Fruit fly (Drosophila melanogaster) whole organism, embryonic: ENCODE results near the gene Ero1L.

Source experiments
- Abd-B ChIP-seq: fragments of 200-800 bp; sonication (Bioruptor generic); optimal IDR thresholded peaks from 2 replicates; lab custom pipeline; 2018; ENCODE audit warnings: missing biosample characterization, mild to moderate bottlenecking, missing genetic modification characterization, moderate library complexity
- Asciz ChIP-seq: fragments of 200-800 bp; sonication (Bioruptor generic); optimal IDR thresholded peaks from 2 replicates; lab custom pipeline; 2017; ENCODE audit warnings: missing biosample characterization, mild to moderate bottlenecking, missing genetic modification characterization, missing genetic modification reagents
- CG10267 ChIP-seq: fragments of 200-800 bp; sonication (Bioruptor generic); optimal IDR thresholded peaks from 2 replicates; lab custom pipeline; 2018; ENCODE audit warnings: missing biosample characterization, mild to moderate bottlenecking, missing genetic modification characterization, moderate library complexity
- CG10366 ChIP-seq: fragments of 200-800 bp; sonication (Bioruptor generic); IDR thresholded peaks from 2 replicates; pipeline ENCODE4 v1.3.6; 2022; ENCODE audit warnings: missing biosample characterization, missing genetic modification characterization
- CG10959 ChIP-seq: fragments of 200-800 bp; sonication (Bioruptor generic); IDR thresholded peaks from 2 replicates; pipeline ENCODE4 v1.3.6; 2022; ENCODE audit warnings: missing biosample characterization, missing genetic modification characterization
- CG10979 ChIP-seq: fragments of 200-800 bp; sonication (Bioruptor generic); optimal IDR thresholded peaks from 2 replicates; lab custom pipeline; 2018; ENCODE audit warnings: missing biosample characterization, mild to moderate bottlenecking, missing genetic modification characterization, moderate library complexity
- CG11247 ChIP-seq: fragments of 200-800 bp; sonication (Bioruptor generic); IDR thresholded peaks from 2 replicates; pipeline ENCODE4 v1.3.6; 2022; ENCODE audit warnings: missing biosample characterization, missing genetic modification characterization
- CG12391 ChIP-seq: fragments of 200-800 bp; sonication (Bioruptor generic); optimal IDR thresholded peaks from 3 replicates; lab custom pipeline; 2018; ENCODE audit warnings: missing biosample characterization, mild to moderate bottlenecking, missing genetic modification characterization, moderate library complexity
- CG13775 ChIP-seq: fragments of 200-800 bp; sonication (Bioruptor generic); optimal IDR thresholded peaks from 3 replicates; lab custom pipeline; 2017; ENCODE audit warnings: missing biosample characterization, mild to moderate bottlenecking, missing genetic modification characterization
- CG15696 ChIP-seq: fragments of 200-800 bp; sonication (Bioruptor generic); optimal IDR thresholded peaks from 2 replicates; lab custom pipeline; 2019; ENCODE audit warnings: missing biosample characterization, mild to moderate bottlenecking, missing genetic modification characterization, moderate library complexity
- CG1602 ChIP-seq: fragments of 200-800 bp; sonication (Bioruptor generic); optimal IDR thresholded peaks from 3 replicates; lab custom pipeline; 2016; ENCODE audit warnings: missing biosample characterization, missing genetic modification characterization
- CG18262 ChIP-seq: fragments of 200-800 bp; optimal IDR thresholded peaks from 3 replicates; lab custom pipeline; 2019; ENCODE audit warnings: missing biosample characterization, mild to moderate bottlenecking, missing genetic modification characterization, moderate library complexity
- CG2712 ChIP-seq: fragments of 200-800 bp; optimal IDR thresholded peaks from 3 replicates; lab custom pipeline; 2019; ENCODE audit warnings: missing biosample characterization, mild to moderate bottlenecking, missing genetic modification characterization, moderate library complexity
- CG30403 ChIP-seq: fragments of 200-800 bp; sonication (Bioruptor generic); optimal IDR thresholded peaks from 3 replicates; lab custom pipeline; 2016; ENCODE audit warnings: missing biosample characterization, missing genetic modification characterization
- CG30431 ChIP-seq: fragments of 200-800 bp; sonication (Bioruptor generic); optimal IDR thresholded peaks from 2 replicates; lab custom pipeline; 2017; ENCODE audit warnings: missing biosample characterization, missing genetic modification characterization
- CG32772 ChIP-seq: fragments of 200-800 bp; sonication (Bioruptor generic); IDR thresholded peaks from 2 replicates; pipeline ENCODE4 v1.3.6; 2022; ENCODE audit warnings: missing biosample characterization, missing genetic modification characterization
- CG4404 ChIP-seq: fragments of 200-800 bp; sonication (Bioruptor generic); IDR thresholded peaks from 2 replicates; pipeline ENCODE4 v1.3.6; 2022; ENCODE audit warnings: missing biosample characterization, missing genetic modification characterization
- CG4424 ChIP-seq: fragments of 200-800 bp; sonication (Bioruptor generic); optimal IDR thresholded peaks from 3 replicates; lab custom pipeline; 2016; ENCODE audit warnings: missing biosample characterization, missing genetic modification characterization
- CG6254 ChIP-seq: fragments of 200-800 bp; sonication (Bioruptor generic); optimal IDR thresholded peaks from 3 replicates; lab custom pipeline; 2017; ENCODE audit warnings: mild to moderate bottlenecking, missing biosample characterization, missing genetic modification reagents, missing genetic modification characterization
- CG7271 ChIP-seq: fragments of 200-800 bp; sonication (Bioruptor generic); optimal IDR thresholded peaks from 2 replicates; lab custom pipeline; 2018; ENCODE audit warnings: missing biosample characterization, mild to moderate bottlenecking, missing genetic modification characterization, moderate library complexity
- CG8765 ChIP-seq: fragments of 200-800 bp; sonication (Bioruptor generic); IDR thresholded peaks from 2 replicates; pipeline ENCODE4 v1.3.6; 2022; ENCODE audit warnings: missing biosample characterization, missing genetic modification characterization
- CG9797 ChIP-seq: fragments of 200-800 bp; sonication (Bioruptor generic); optimal IDR thresholded peaks from 3 replicates; lab custom pipeline; 2018; ENCODE audit warnings: missing biosample characterization, mild to moderate bottlenecking, missing genetic modification characterization
- E2f1 ChIP-seq: fragments of 200-800 bp; sonication (Bioruptor generic); IDR thresholded peaks from 2 replicates; pipeline ENCODE4 v1.3.6; 2022; ENCODE audit warnings: missing biosample characterization, missing genetic modification characterization
- Elba2 ChIP-seq: fragments of 200-800 bp; sonication (Bioruptor generic); optimal IDR thresholded peaks from 3 replicates; lab custom pipeline; 2016; ENCODE audit warnings: missing biosample characterization, missing genetic modification characterization
- Ets97D ChIP-seq: fragments of 200-800 bp; sonication (Bioruptor generic); optimal IDR thresholded peaks from 3 replicates; lab custom pipeline; 2016; ENCODE audit warnings: missing biosample characterization, missing genetic modification characterization
- HHEX ChIP-seq: fragments of 200-800 bp; sonication (Bioruptor generic); optimal IDR thresholded peaks from 3 replicates; lab custom pipeline; 2017; ENCODE audit warnings: missing biosample characterization, mild to moderate bottlenecking, missing genetic modification characterization, missing genetic modification reagents
- Med ChIP-seq: fragments of 200-800 bp; sonication (Bioruptor generic); peaks from one replicate; lab custom pipeline; 2016; ENCODE audit warnings: missing biosample characterization, missing genetic modification characterization, mild to moderate bottlenecking, inconsistent platforms, moderate library complexity
- Neu2 ChIP-seq: fragments of 200-800 bp; sonication (Bioruptor generic); optimal IDR thresholded peaks from 3 replicates; lab custom pipeline; 2016; ENCODE audit warnings: missing biosample characterization, missing genetic modification characterization, borderline replicate concordance
- Sin3A ChIP-seq: fragments of >200 bp; optimal IDR thresholded peaks from 2 replicates; lab custom pipeline; 2018
- Ssrp ChIP-seq: fragments of 200-800 bp; sonication (Bioruptor generic); optimal IDR thresholded peaks from 2 replicates; lab custom pipeline; 2018; ENCODE audit warnings: missing biosample characterization, mild to moderate bottlenecking, missing genetic modification characterization, moderate library complexity
- Tbp ChIP-seq: fragments of >200 bp; optimal IDR thresholded peaks from 2 replicates; lab custom pipeline; 2018; ENCODE audit warnings: missing biosample characterization, missing genetic modification characterization
- Xrp1 ChIP-seq: fragments of 200-800 bp; sonication (Bioruptor generic); IDR thresholded peaks from 2 replicates; pipeline ENCODE4 v1.3.6; 2022; ENCODE audit warnings: missing biosample characterization, missing genetic modification characterization
- az2 ChIP-seq: fragments of 200-800 bp; sonication (Bioruptor generic); optimal IDR thresholded peaks from 3 replicates; lab custom pipeline; 2016; ENCODE audit warnings: missing biosample characterization, missing genetic modification characterization
- bsh ChIP-seq, 2 experiments: fragments of 200-800 bp; sonication (Bioruptor generic); optimal IDR thresholded peaks; 2 replicates each; lab custom pipeline; 2017 to 2018; ENCODE audit warnings: mild to moderate bottlenecking in 2 of 2, missing biosample characterization in 2 of 2, missing genetic modification characterization in 2 of 2, moderate library complexity in 1 of 2
- cas ChIP-seq: fragments of 200-800 bp; sonication (Bioruptor generic); IDR thresholded peaks from 2 replicates; pipeline ENCODE4 v1.3.6; 2022; ENCODE audit warnings: missing biosample characterization, missing genetic modification characterization
- ci ChIP-seq: fragments of 200-800 bp; sonication (Bioruptor generic); IDR thresholded peaks from 3 replicates; pipeline ENCODE4 v1.3.6; 2022; ENCODE audit warnings: missing biosample characterization, missing genetic modification characterization
- eve ChIP-seq, 2 experiments: fragments of >200 bp; optimal IDR thresholded peaks; 2 replicates each; lab custom pipeline; 2017; ENCODE audit warnings: missing biosample characterization in 2 of 2, missing genetic modification characterization in 2 of 2
- exex ChIP-seq: fragments of 200-800 bp; sonication (Bioruptor generic); optimal IDR thresholded peaks from 4 replicates; lab custom pipeline; 2018; ENCODE audit warnings: missing biosample characterization, mild to moderate bottlenecking, missing genetic modification characterization, moderate library complexity
- fd102C ChIP-seq: fragments of 200-800 bp; sonication (Bioruptor generic); optimal IDR thresholded peaks from 2 replicates; lab custom pipeline; 2018; ENCODE audit warnings: missing biosample characterization, mild to moderate bottlenecking, missing genetic modification characterization, moderate library complexity
- lov ChIP-seq, 2 experiments: fragments of 200-800 bp in 1 of 2; fragments of >200 bp in 1 of 2; sonication (Bioruptor generic) in 1 of 2; IDR thresholded peaks in 1 of 2; optimal IDR thresholded peaks in 1 of 2; 2 replicates in 1 of 2; 3 replicates in 1 of 2; pipeline versions ENCODE4 v1.3.6 to Lab custom; 2017 to 2022; ENCODE audit warnings: missing biosample characterization in 1 of 2, missing genetic modification characterization in 1 of 2
- nom ChIP-seq: fragments of 200-800 bp; sonication (Bioruptor generic); optimal IDR thresholded peaks from 2 replicates; lab custom pipeline; 2017; ENCODE audit warnings: missing biosample characterization, missing genetic modification characterization, mild to moderate bottlenecking, moderate library complexity, missing genetic modification reagents
- prd ChIP-seq, 3 experiments: fragments of >200 bp in 2 of 3; fragments of 200-800 bp in 1 of 3; sonication (Bioruptor generic) in 1 of 3; optimal IDR thresholded peaks in 2 of 3; IDR thresholded peaks in 1 of 3; 2 replicates in 2 of 3; 3 replicates in 1 of 3; pipeline versions ENCODE4 v1.3.6 to Lab custom; 2017 to 2022; ENCODE audit warnings: missing biosample characterization in 1 of 3, missing genetic modification characterization in 1 of 3
- row ChIP-seq: fragments of 200-800 bp; sonication (Bioruptor generic); IDR thresholded peaks from 3 replicates; pipeline ENCODE4 v1.3.6; 2022; ENCODE audit warnings: missing biosample characterization, missing genetic modification characterization
- schlank ChIP-seq: fragments of 200-800 bp; sonication (Bioruptor generic); optimal IDR thresholded peaks from 2 replicates; lab custom pipeline; 2018; ENCODE audit warnings: missing biosample characterization, mild to moderate bottlenecking, missing genetic modification characterization
- tin ChIP-seq: fragments of 200-800 bp; sonication (Bioruptor generic); optimal IDR thresholded peaks from 3 replicates; lab custom pipeline; 2016; ENCODE audit warnings: missing biosample characterization, missing genetic modification characterization
- vnd ChIP-seq: fragments of 200-800 bp; sonication (Bioruptor generic); IDR thresholded peaks from 3 replicates; pipeline ENCODE4 v1.3.6; 2022; ENCODE audit warnings: missing biosample characterization, missing genetic modification characterization; ENCODE audit not compliant: partially characterized antibody
- vvl ChIP-seq: fragments of 200-800 bp; sonication (Bioruptor generic); IDR thresholded peaks from 2 replicates; pipeline ENCODE4 v1.3.6; 2022; ENCODE audit warnings: missing biosample characterization, missing genetic modification characterization
- zen ChIP-seq: fragments of 200-800 bp; sonication (Bioruptor generic); optimal IDR thresholded peaks from 3 replicates; lab custom pipeline; 2018; ENCODE audit warnings: missing biosample characterization, mild to moderate bottlenecking, missing genetic modification characterization, moderate library complexity
- zfh1 ChIP-seq: fragments of 200-800 bp; sonication (Bioruptor generic); IDR thresholded peaks from 3 replicates; pipeline ENCODE4 v1.3.6; 2022; ENCODE audit warnings: missing biosample characterization, missing genetic modification characterization

The Ero1L gene

dm6 chr3L:4158361-4158760, 11.8 kb upstream of the Ero1L start (continued):
- 0 out of 2 replicates have a peak, but pooled peaks have one; percentile 22 for TF ChIP-seq CG32772
- TF ChIP-seq vnd, result no peak
- no peak for TF ChIP-seq HHEX
- no peak for TF ChIP-seq cas (GFP tag; lab: Robert Waterston, UW)
- TF ChIP-seq Neu2 (GFP tag; lab: Kevin White, UChicago), result no peak
- TF ChIP-seq zen (tag; lab: Kevin White, UChicago), result peak; percentile 90
- peak; percentile 34 for TF ChIP-seq CG12391
- 0 out of 2 replicates have a peak, but pooled peaks have one; percentile 12 for TF ChIP-seq CG10366 (GFP tag; lab: Robert Waterston, UW)
- peak; percentile 3 for TF ChIP-seq Ssrp
- TF ChIP-seq zfh1 (GFP tag; lab: Robert Waterston, UW), result peak; percentile 70
- TF ChIP-seq CG9797 (GFP tag; lab: Kevin White, UChicago), result no peak
- TF ChIP-seq lov (optimal IDR thresholded peaks at IDR 0.05; lab: Kevin White, UChicago), result no peak
- TF ChIP-seq lov (GFP tag; IDR thresholded peaks at IDR 0.05; lab: Robert Waterston, UW), result 0 out of 3 replicates have a peak, but pooled peaks have one; percentile 17
- TF ChIP-seq Sin3A, result no peak
- TF ChIP-seq E2f1 (GFP tag; lab: Robert Waterston, UW), result peak; percentile 17; the same call in 1 of the 2 replicates
- TF ChIP-seq exex (tag; lab: Kevin White, UChicago), result no peak
- peak; percentile 11 for TF ChIP-seq az2
- TF ChIP-seq vvl (GFP tag; lab: Robert Waterston, UW), result peak; percentile 31; the same call in 1 of the 2 replicates
- TF ChIP-seq Ets97D (GFP tag; lab: Kevin White, UChicago), result no peak
- peak; percentile 83 for TF ChIP-seq CG15696 (tag; lab: Kevin White, UChicago)
- peak; percentile 66; the same call in 1 of the 2 replicates for TF ChIP-seq CG8765 (GFP tag; lab: Robert Waterston, UW)
- peak; percentile 9 for TF ChIP-seq CG30403 (GFP tag; lab: Kevin White, UChicago)
- TF ChIP-seq CG13775, result peak; percentile 21
- peak; percentile 76 for TF ChIP-seq CG4404
- 0 out of 3 replicates have a peak, but pooled peaks have one; percentile 25 for TF ChIP-seq ci (GFP tag; lab: Robert Waterston, UW)
- peak; percentile 45; the same call in 2 of the 3 replicates for TF ChIP-seq row (GFP tag; lab: Robert Waterston, UW)
- TF ChIP-seq CG11247 (GFP tag; lab: Robert Waterston, UW), result no peak
- TF ChIP-seq tin (GFP tag; lab: Kevin White, UChicago), result peak; percentile 5
- peak; percentile 33 for TF ChIP-seq CG1602 (GFP tag; lab: Kevin White, UChicago)
- peak; percentile 59 for TF ChIP-seq CG7271
- peak; percentile 67 for TF ChIP-seq CG10979 (tag; lab: Kevin White, UChicago)
- TF ChIP-seq CG10959, result peak; percentile 55; the same call in 1 of the 2 replicates
- peak; percentile 28 for TF ChIP-seq CG10267 (tag; lab: Kevin White, UChicago)
- no peak for TF ChIP-seq Asciz (GFP tag; lab: Kevin White, UChicago)
- TF ChIP-seq Tbp (GFP tag; lab: Kevin White, UChicago), result no peak
- peak; percentile 56 for TF ChIP-seq CG18262 (tag; lab: Kevin White, UChicago)
- TF ChIP-seq CG30431 (GFP tag; lab: Kevin White, UChicago), result peak; percentile 44
- TF ChIP-seq Xrp1, result peak; percentile 76
- peak; percentile 0 for TF ChIP-seq CG6254 (GFP tag; lab: Kevin White, UChicago)
- peak; percentile 72 for TF ChIP-seq CG2712 (tag; lab: Kevin White, UChicago)
- peak; percentile 53 for TF ChIP-seq fd102C
- no peak for TF ChIP-seq prd (optimal IDR thresholded peaks at IDR 0.05; lab: Kevin White, UChicago)
- TF ChIP-seq prd (GFP tag; IDR thresholded peaks at IDR 0.05; lab: Robert Waterston, UW), result peak; percentile 87
- TF ChIP-seq CG4424 (GFP tag; lab: Kevin White, UChicago), result peak; percentile 60
- TF ChIP-seq Abd-B, result peak; percentile 15
- peak in 1 of 2 experiments; percentile 17 for TF ChIP-seq eve (GFP tag; optimal IDR thresholded peaks at IDR 0.05; lab: Kevin White, UChicago)
- TF ChIP-seq Med, result peak; percentile 58
- TF ChIP-seq Elba2 (GFP tag; lab: Kevin White, UChicago), result peak; percentile 42
- TF ChIP-seq bsh (GFP tag; optimal IDR thresholded peaks at IDR 0.05; lab: Kevin White, UChicago), result peak; percentile 23 to 47
- TF ChIP-seq nom (GFP tag; lab: Kevin White, UChicago), result peak; percentile 19
- no peak for TF ChIP-seq schlank
